Fruit fly (Drosophila melanogaster) whole organism, embryonic: ENCODE data around the gene ZnT63C.

ENCODE experiments used
- B-H2 ChIP-seq: fragments of 200-800 bp; sonication (Bioruptor generic); optimal IDR thresholded peaks from 2 replicates; lab custom pipeline; 2018; ENCODE audit warnings: missing biosample characterization, mild to moderate bottlenecking, missing genetic modification characterization
- Bteb2 ChIP-seq: fragments of 200-800 bp; sonication (Bioruptor generic); optimal IDR thresholded peaks from 2 replicates; lab custom pipeline; 2016; ENCODE audit warnings: missing biosample characterization, missing genetic modification characterization
- CG10543 ChIP-seq: fragments of 200-800 bp; sonication (Bioruptor generic); optimal IDR thresholded peaks from 3 replicates; lab custom pipeline; 2017; ENCODE audit warnings: missing biosample characterization, mild to moderate bottlenecking, missing genetic modification characterization, moderate library complexity
- CG10979 ChIP-seq: fragments of 200-800 bp; sonication (Bioruptor generic); optimal IDR thresholded peaks from 2 replicates; lab custom pipeline; 2018; ENCODE audit warnings: missing biosample characterization, mild to moderate bottlenecking, missing genetic modification characterization, moderate library complexity
- CG11398 ChIP-seq: fragments of 200-800 bp; sonication (Bioruptor generic); optimal IDR thresholded peaks from 2 replicates; lab custom pipeline; 2016; ENCODE audit warnings: missing biosample characterization, missing genetic modification characterization
- CG12104 ChIP-seq: fragments of 200-800 bp; sonication (Bioruptor generic); optimal IDR thresholded peaks from 3 replicates; lab custom pipeline; 2016; ENCODE audit warnings: missing biosample characterization, missing genetic modification characterization
- CG1233 ChIP-seq: fragments of 200-800 bp; sonication (Bioruptor generic); optimal IDR thresholded peaks from 4 replicates; lab custom pipeline; 2018; ENCODE audit warnings: missing biosample characterization, mild to moderate bottlenecking, missing genetic modification characterization
- CG15011 ChIP-seq: fragments of 200-800 bp; sonication (Bioruptor generic); optimal IDR thresholded peaks from 3 replicates; lab custom pipeline; 2018; ENCODE audit warnings: missing biosample characterization, mild to moderate bottlenecking, missing genetic modification characterization
- CG15514 ChIP-seq: fragments of 200-800 bp; sonication (Bioruptor generic); optimal IDR thresholded peaks from 3 replicates; lab custom pipeline; 2017; ENCODE audit warnings: missing biosample characterization, missing genetic modification characterization, mild to moderate bottlenecking, moderate library complexity, missing genetic modification reagents
- CG17328 ChIP-seq: fragments of 200-800 bp; sonication (Bioruptor generic); IDR thresholded peaks from 2 replicates; pipeline ENCODE4 v1.3.6; 2022; ENCODE audit warnings: missing biosample characterization, missing genetic modification characterization
- CG17802 ChIP-seq: fragments of 200-800 bp; sonication (Bioruptor generic); optimal IDR thresholded peaks from 2 replicates; lab custom pipeline; 2018; ENCODE audit warnings: missing biosample characterization, mild to moderate bottlenecking, missing genetic modification characterization, moderate library complexity
- CG18262 ChIP-seq: fragments of 200-800 bp; optimal IDR thresholded peaks from 3 replicates; lab custom pipeline; 2019; ENCODE audit warnings: missing biosample characterization, mild to moderate bottlenecking, missing genetic modification characterization, moderate library complexity
- CG1832 ChIP-seq: fragments of 200-800 bp; sonication (Bioruptor generic); optimal IDR thresholded peaks from 2 replicates; lab custom pipeline; 2017; ENCODE audit warnings: missing biosample characterization, mild to moderate bottlenecking, missing genetic modification characterization, inconsistent platforms
- CG3407 ChIP-seq: fragments of 200-800 bp; sonication (Bioruptor generic); optimal IDR thresholded peaks from 2 replicates; lab custom pipeline; 2018; ENCODE audit warnings: missing biosample characterization, mild to moderate bottlenecking, missing genetic modification characterization
- CG34224 ChIP-seq: fragments of 200-800 bp; sonication (Bioruptor generic); IDR thresholded peaks from 3 replicates; pipeline ENCODE4 v1.3.6; 2022; ENCODE audit warnings: missing biosample characterization, missing genetic modification characterization; ENCODE audit not compliant: partially characterized antibody
- CG4282 ChIP-seq: fragments of 200-800 bp; sonication (Bioruptor generic); optimal IDR thresholded peaks from 2 replicates; lab custom pipeline; 2016; ENCODE audit warnings: missing biosample characterization, missing genetic modification characterization
- CG4854 ChIP-seq: fragments of 200-800 bp; sonication (Bioruptor generic); optimal IDR thresholded peaks from 2 replicates; lab custom pipeline; 2016; ENCODE audit warnings: missing biosample characterization, missing genetic modification characterization, inconsistent platforms
- CG7786 ChIP-seq: fragments of 200-800 bp; sonication (Bioruptor generic); optimal IDR thresholded peaks from 2 replicates; lab custom pipeline; 2016; ENCODE audit warnings: missing biosample characterization, missing genetic modification characterization
- CG8944 ChIP-seq: fragments of 200-800 bp; sonication (Bioruptor generic); optimal IDR thresholded peaks from 3 replicates; lab custom pipeline; 2016; ENCODE audit warnings: missing biosample characterization, missing genetic modification characterization
- CG9797 ChIP-seq: fragments of 200-800 bp; sonication (Bioruptor generic); optimal IDR thresholded peaks from 3 replicates; lab custom pipeline; 2018; ENCODE audit warnings: missing biosample characterization, mild to moderate bottlenecking, missing genetic modification characterization
- Deaf1 ChIP-seq: fragments of 200-800 bp; optimal IDR thresholded peaks from 3 replicates; lab custom pipeline; 2019; ENCODE audit warnings: missing biosample characterization, mild to moderate bottlenecking, missing genetic modification characterization, moderate library complexity
- Dip2 ChIP-seq: fragments of 200-800 bp; sonication (Bioruptor generic); IDR thresholded peaks from 2 replicates; pipeline ENCODE4 v1.3.6; 2022; ENCODE audit warnings: missing biosample characterization, missing genetic modification characterization
- Gsc ChIP-seq: fragments of 200-800 bp; sonication (Bioruptor generic); IDR thresholded peaks from 2 replicates; pipeline ENCODE4 v1.3.6; 2022; ENCODE audit warnings: missing biosample characterization, missing genetic modification characterization
- H2.0 ChIP-seq: fragments of 200-800 bp; sonication (Bioruptor generic); IDR thresholded peaks from 2 replicates; pipeline ENCODE4 v1.3.6; 2022; ENCODE audit warnings: missing biosample characterization, missing genetic modification characterization
- Kr ChIP-seq: fragments of 200-800 bp; sonication (Bioruptor generic); optimal IDR thresholded peaks from 2 replicates; lab custom pipeline; 2017; ENCODE audit warnings: missing biosample characterization, mild to moderate bottlenecking, missing genetic modification characterization
- NC2α ChIP-seq: fragments of 200-800 bp; sonication (Bioruptor generic); optimal IDR thresholded peaks from 2 replicates; lab custom pipeline; 2016; ENCODE audit warnings: missing biosample characterization, missing genetic modification characterization
- Opbp ChIP-seq: fragments of 200-800 bp; sonication (Bioruptor generic); IDR thresholded peaks from 3 replicates; pipeline ENCODE4 v1.3.6; 2022; ENCODE audit warnings: missing biosample characterization, missing genetic modification characterization; ENCODE audit not compliant: partially characterized antibody
- Poxn ChIP-seq: fragments of 200-800 bp; sonication (Bioruptor generic); IDR thresholded peaks from 2 replicates; pipeline ENCODE4 v1.3.6; 2022; ENCODE audit warnings: missing biosample characterization, missing genetic modification characterization
- Scr ChIP-seq: fragments of 200-800 bp; sonication (Bioruptor generic); IDR thresholded peaks from 2 replicates; pipeline ENCODE4 v1.3.6; 2022; ENCODE audit warnings: missing biosample characterization, missing genetic modification characterization; ENCODE audit not compliant: partially characterized antibody
- Sry-δ ChIP-seq: fragments of 200-800 bp; sonication (Bioruptor generic); optimal IDR thresholded peaks from 2 replicates; lab custom pipeline; 2016; ENCODE audit warnings: missing biosample characterization, missing genetic modification characterization
- Trl ChIP-seq, 3 experiments: fragments of >200 bp in 2 of 3; fragments of 200-800 bp in 1 of 3; sonication (Bioruptor generic) in 1 of 3; optimal IDR thresholded peaks; 2 replicates in 1 of 3; 3 replicates in 2 of 3; lab custom pipeline; 2016 to 2017; ENCODE audit warnings: missing biosample characterization in 1 of 3, missing genetic modification characterization in 1 of 3
- Usf ChIP-seq: fragments of 200-800 bp; sonication (Bioruptor generic); optimal IDR thresholded peaks from 2 replicates; lab custom pipeline; 2017; ENCODE audit warnings: missing genotype, missing biosample characterization, missing genetic modification characterization
- abd-A ChIP-seq: fragments of 200-800 bp; sonication (Bioruptor generic); optimal IDR thresholded peaks from 3 replicates; lab custom pipeline; 2019; ENCODE audit warnings: missing biosample characterization, mild to moderate bottlenecking, missing genetic modification characterization, moderate library complexity
- aop ChIP-seq: fragments of 200-800 bp; sonication (Bioruptor generic); IDR thresholded peaks from 2 replicates; pipeline ENCODE4 v1.3.6; 2022; ENCODE audit warnings: missing biosample characterization, missing genetic modification characterization
- cas ChIP-seq: fragments of 200-800 bp; sonication (Bioruptor generic); IDR thresholded peaks from 2 replicates; pipeline ENCODE4 v1.3.6; 2022; ENCODE audit warnings: missing biosample characterization, missing genetic modification characterization
- cwo ChIP-seq: fragments of 200-800 bp; sonication (Bioruptor generic); optimal IDR thresholded peaks from 3 replicates; lab custom pipeline; 2017; ENCODE audit warnings: missing biosample characterization, missing genetic modification characterization, mild to moderate bottlenecking, moderate library complexity, missing genetic modification reagents
- da ChIP-seq: fragments of 200-800 bp; sonication (Bioruptor generic); optimal IDR thresholded peaks from 2 replicates; lab custom pipeline; 2016; ENCODE audit warnings: missing biosample characterization, missing genetic modification characterization
- dysf ChIP-seq: fragments of 200-800 bp; sonication (Bioruptor generic); IDR thresholded peaks from 3 replicates; pipeline ENCODE4 v1.3.6; 2022; ENCODE audit warnings: missing biosample characterization, missing genetic modification characterization
- gfzf ChIP-seq: fragments of 200-800 bp; sonication (Bioruptor generic); optimal IDR thresholded peaks from 2 replicates; lab custom pipeline; 2016; ENCODE audit warnings: missing biosample characterization, mild to moderate bottlenecking, missing genetic modification characterization, moderate library complexity
- grau ChIP-seq: fragments of 200-800 bp; optimal IDR thresholded peaks from 3 replicates; lab custom pipeline; 2019; ENCODE audit warnings: missing biosample characterization, mild to moderate bottlenecking, missing genetic modification characterization, moderate library complexity
- gsb ChIP-seq: fragments of 200-800 bp; sonication (Bioruptor generic); IDR thresholded peaks from 2 replicates; pipeline ENCODE4 v1.3.6; 2022; ENCODE audit warnings: missing biosample characterization, missing genetic modification characterization
- gsb-n ChIP-seq: fragments of 200-800 bp; sonication (Bioruptor generic); optimal IDR thresholded peaks from 3 replicates; lab custom pipeline; 2018; ENCODE audit warnings: missing biosample characterization, mild to moderate bottlenecking, missing genetic modification characterization
- luna ChIP-seq: fragments of 200-800 bp; sonication (Bioruptor generic); optimal IDR thresholded peaks from 2 replicates; lab custom pipeline; 2016; ENCODE audit warnings: missing biosample characterization, missing genetic modification characterization
- pnt ChIP-seq: fragments of 200-800 bp; sonication (Bioruptor generic); optimal IDR thresholded peaks from 3 replicates; lab custom pipeline; 2016; ENCODE audit warnings: missing biosample characterization, missing genetic modification characterization
- tna ChIP-seq: fragments of 200-800 bp; sonication (Bioruptor generic); IDR thresholded peaks from 2 replicates; pipeline ENCODE4 v1.3.6; 2022; ENCODE audit warnings: missing biosample characterization, missing genetic modification characterization; ENCODE audit not compliant: partially characterized antibody
- vfl ChIP-seq: fragments of 200-800 bp; sonication (Bioruptor generic); optimal IDR thresholded peaks from 2 replicates; lab custom pipeline; 2016; ENCODE audit warnings: missing biosample characterization, missing genetic modification characterization
- vnd ChIP-seq: fragments of 200-800 bp; sonication (Bioruptor generic); IDR thresholded peaks from 3 replicates; pipeline ENCODE4 v1.3.6; 2022; ENCODE audit warnings: missing biosample characterization, missing genetic modification characterization; ENCODE audit not compliant: partially characterized antibody
- z ChIP-seq: fragments of 200-800 bp; sonication (Bioruptor generic); IDR thresholded peaks from 3 replicates; pipeline ENCODE4 v1.3.6; 2022; ENCODE audit warnings: missing biosample characterization, missing genetic modification characterization
- zf30C ChIP-seq: fragments of 200-800 bp; sonication (Bioruptor generic); optimal IDR thresholded peaks from 3 replicates; lab custom pipeline; 2018; ENCODE audit warnings: missing biosample characterization, mild to moderate bottlenecking, missing genetic modification characterization
- zfh2 ChIP-seq: fragments of 200-800 bp; sonication (Bioruptor generic); optimal IDR thresholded peaks from 2 replicates; lab custom pipeline; 2016; ENCODE audit warnings: missing biosample characterization, missing genetic modification characterization

ZnT63C gene

dm6 chr3L:3303087-3303526, 401 bp upstream of the ZnT63C start, which contains the start of gene CG14968 (continued):
- peak; percentile 94 for TF ChIP-seq grau
- no peak for TF ChIP-seq CG9797 (GFP tag; lab: Kevin White, UChicago)
- no peak for TF ChIP-seq Dip2 (GFP tag; lab: Robert Waterston, UW)
- no peak for TF ChIP-seq Opbp (GFP tag; lab: Robert Waterston, UW)
- TF ChIP-seq da (GFP tag; lab: Kevin White, UChicago) = no peak
- peak; percentile 76 for TF ChIP-seq Usf (GFP tag; lab: Kevin White, UChicago)
- TF ChIP-seq Gsc (GFP tag; lab: Robert Waterston, UW) = peak; percentile 68
- TF ChIP-seq CG3407 (GFP tag; lab: Kevin White, UChicago) = peak; percentile 75
- peak; percentile 54 for TF ChIP-seq luna
- TF ChIP-seq gsb-n (tag; lab: Kevin White, UChicago) = peak; percentile 74
- peak; percentile 75 for TF ChIP-seq zfh2 (GFP tag; lab: Kevin White, UChicago)
- TF ChIP-seq Kr (GFP tag; lab: Kevin White, UChicago) = no peak
- peak; percentile 92 for TF ChIP-seq gsb (GFP tag; lab: Robert Waterston, UW)
- peak; percentile 96 for TF ChIP-seq CG17328
- TF ChIP-seq CG8944 (GFP tag; lab: Kevin White, UChicago) = peak; percentile 34
- peak; percentile 36 for TF ChIP-seq Sry-δ (GFP tag; lab: Kevin White, UChicago)
- peak; percentile 74 for TF ChIP-seq CG17802
- TF ChIP-seq abd-A = no peak
- TF ChIP-seq CG4282 (GFP tag; lab: Kevin White, UChicago) = no peak
- peak; percentile 74 for TF ChIP-seq Deaf1 (tag; lab: Kevin White, UChicago)
- peak; percentile 75 for TF ChIP-seq CG10543 (GFP tag; lab: Kevin White, UChicago)
- TF ChIP-seq CG12104 (GFP tag; lab: Kevin White, UChicago) = peak; percentile 95
- TF ChIP-seq Bteb2 (GFP tag; lab: Kevin White, UChicago) = peak; percentile 90
- peak; percentile 96 for TF ChIP-seq H2.0 (GFP tag; lab: Robert Waterston, UW)
- peak; percentile 97 for TF ChIP-seq dysf (GFP tag; lab: Robert Waterston, UW)
- peak; percentile 33 for TF ChIP-seq gfzf (GFP tag; lab: Kevin White, UChicago)
- peak; percentile 87 for TF ChIP-seq B-H2 (GFP tag; lab: Kevin White, UChicago)
- no peak for TF ChIP-seq CG34224
- TF ChIP-seq tna (GFP tag; lab: Robert Waterston, UW) = no peak
- TF ChIP-seq CG4854 = peak; percentile 90
- peak; percentile 13 for TF ChIP-seq NC2α (GFP tag; lab: Kevin White, UChicago)
- peak; percentile 52 for TF ChIP-seq CG11398 (GFP tag; lab: Kevin White, UChicago)
- TF ChIP-seq Scr (GFP tag; lab: Robert Waterston, UW) = no peak
- TF ChIP-seq cas = peak; percentile 90
- TF ChIP-seq CG1233 (GFP tag; lab: Kevin White, UChicago) = peak; percentile 92
- peak; percentile 19 for TF ChIP-seq pnt (GFP tag; lab: Kevin White, UChicago)
- no peak for TF ChIP-seq vnd (GFP tag; lab: Robert Waterston, UW)
- peak; percentile 93 for TF ChIP-seq CG15514
- peak; percentile 74 for TF ChIP-seq vfl (GFP tag; lab: Kevin White, UChicago)
- peak; percentile 92 for TF ChIP-seq CG18262 (tag; lab: Kevin White, UChicago)
- peak; percentile 72 for TF ChIP-seq CG7786 (GFP tag; lab: Kevin White, UChicago)
- TF ChIP-seq cwo (GFP tag; lab: Kevin White, UChicago) = peak; percentile 92
- no peak for TF ChIP-seq Trl (optimal IDR thresholded peaks at IDR 0.05; lab: Kevin White, UChicago)
- peak; percentile 65 for TF ChIP-seq Trl (GFP tag; optimal IDR thresholded peaks at IDR 0.05; lab: Kevin White, UChicago)
- peak; percentile 88 for TF ChIP-seq CG15011 (GFP tag; lab: Kevin White, UChicago)
- TF ChIP-seq CG1832 (GFP tag; lab: Kevin White, UChicago) = no peak
- peak; percentile 81 for TF ChIP-seq Poxn (GFP tag; lab: Robert Waterston, UW)
- peak; percentile 88 for TF ChIP-seq CG10979
- TF ChIP-seq zf30C (GFP tag; lab: Kevin White, UChicago) = no peak
- peak; percentile 82 for TF ChIP-seq aop (GFP tag; lab: Robert Waterston, UW)
- TF ChIP-seq z (GFP tag; lab: Robert Waterston, UW) = peak; percentile 62; the same call in 1 of the 3 replicates
